Worm (Caenorhabditis elegans): ENCODE data around the gene fox-1.

Gene fox-1

DNA sequence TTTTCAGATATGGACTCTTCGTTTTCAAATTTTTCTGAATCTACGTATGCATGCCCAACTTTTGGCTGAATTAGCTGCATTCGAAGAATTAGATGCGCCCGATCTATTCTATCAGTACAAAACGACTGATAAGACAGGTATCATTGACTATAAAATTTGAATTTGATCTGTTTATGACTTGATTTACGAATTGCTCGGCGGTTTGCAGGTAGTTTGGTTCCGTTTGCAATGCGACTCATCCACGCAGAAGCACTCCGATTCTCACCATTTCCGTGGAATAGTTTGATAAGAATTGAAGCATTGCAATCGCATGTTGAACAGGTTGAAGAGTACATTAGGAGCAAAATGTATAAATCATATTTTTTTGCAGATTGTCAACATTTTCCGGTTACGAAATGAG lies 48.7 kb downstream of the fox-1 start:
- no peak for TF ChIP-seq ztf-11 (tag; optimal IDR thresholded peaks at IDR 0.05)
- no peak for TF ChIP-seq sptf-1 (tag; optimal IDR thresholded peaks at IDR 0.05)
- no peak for TF ChIP-seq elt-3 (tag; optimal IDR thresholded peaks at IDR 0.05)
- TF ChIP-seq hlh-1 (tag; optimal IDR thresholded peaks at IDR 0.05), result no peak

ce11 chrX:2409243-2409741 lies 50.4 kb downstream of the fox-1 start, which contains the start of the genes C43H6.12 and trpp-12:
C43H6.12 (plus strand) TSS chrX:2409607.
trpp-12 (plus strand) TSS chrX:2409691.
- TF ChIP-seq unc-120 (tag; optimal IDR thresholded peaks at IDR 0.05; ENCODE audit: poor library complexity, severe bottlenecking) (no peak), ham-2 (GFP tag; optimal IDR thresholded peaks at IDR 0.05) (no peak), bed-3 (GFP tag; optimal IDR thresholded peaks at IDR 0.05) (no peak), cnd-1 (tag; optimal IDR thresholded peaks at IDR 0.05) (no peak), nhr-2 (tag; optimal IDR thresholded peaks at IDR 0.05) (no peak), drap-1 (GFP tag; optimal IDR thresholded peaks at IDR 0.05) (no peak), nhr-28 (tag; optimal IDR thresholded peaks at IDR 0.05) (no peak)

- TF ChIP-seq hlh-1 (tag; optimal IDR thresholded peaks at IDR 0.05), result no peak
- TF ChIP-seq bed-3 (GFP tag; optimal IDR thresholded peaks at IDR 0.05), result no peak
- TF ChIP-seq mab-5 (tag; optimal IDR thresholded peaks at IDR 0.05), result no peak
- TF ChIP-seq ces-1 (GFP tag; optimal IDR thresholded peaks at IDR 0.05), result no peak
- no peak for TF ChIP-seq unc-120 (tag; optimal IDR thresholded peaks at IDR 0.05; ENCODE audit: poor library complexity, severe bottlenecking)
- TF ChIP-seq zip-8 (tag; optimal IDR thresholded peaks at IDR 0.05), result no peak
- TF ChIP-seq nhr-76 (tag; optimal IDR thresholded peaks at IDR 0.05), result no peak
- TF ChIP-seq nhr-28 (tag; optimal IDR thresholded peaks at IDR 0.05), result no peak
- no peak for TF ChIP-seq ham-2 (GFP tag; optimal IDR thresholded peaks at IDR 0.05)
Observed at ce11 chrX:2407167-2407566, 52.5 kb downstream of the fox-1 start, which contains the start of gene mtpn-1. mtpn-1 (plus strand) TSS chrX:2407467.

- TF ChIP-seq elt-1 (tag; optimal IDR thresholded peaks at IDR 0.05; ENCODE audit: borderline replicate concordance, insufficient read depth) (no peak), nhr-2 (tag; optimal IDR thresholded peaks at IDR 0.05) (no peak), ztf-11 (tag; optimal IDR thresholded peaks at IDR 0.05) (no peak), elt-3 (tag; optimal IDR thresholded peaks at IDR 0.05) (no peak), sem-2 (GFP tag; optimal IDR thresholded peaks at IDR 0.05) (no peak), lin-13 (tag; optimal IDR thresholded peaks at IDR 0.05) (no peak), bed-3 (GFP tag; optimal IDR thresholded peaks at IDR 0.05) (no peak), nhr-12 (tag; optimal IDR thresholded peaks at IDR 0.05) (no peak)
Observed at ce11 chrX:2403724-2404123, 56.0 kb downstream of the fox-1 start, which contains the start of gene C43H6.4. C43H6.4 (plus strand) TSS chrX:2404024.

ce11 chrX:2401883-2402282 lies 57.8 kb downstream of the fox-1 start, which contains the start of gene dhhc-9:
dhhc-9 (minus strand) TSS chrX:2402036.
- peak; percentile 17 for TF ChIP-seq unc-120 (tag; optimal IDR thresholded peaks at IDR 0.05; ENCODE audit: poor library complexity, severe bottlenecking)
- peak; percentile 31 for TF ChIP-seq pha-4 (tag; optimal IDR thresholded peaks at IDR 0.05)
- no peak for TF ChIP-seq sem-2 (GFP tag; optimal IDR thresholded peaks at IDR 0.05)
- peak; percentile 70 for TF ChIP-seq ham-2 (GFP tag; optimal IDR thresholded peaks at IDR 0.05)
- TF ChIP-seq cnd-1 (tag; optimal IDR thresholded peaks at IDR 0.05), result peak; percentile 39
- no peak for TF ChIP-seq drap-1 (GFP tag; optimal IDR thresholded peaks at IDR 0.05)
- TF ChIP-seq hlh-1 (tag; optimal IDR thresholded peaks at IDR 0.05), result no peak
- TF ChIP-seq ceh-43 (GFP tag; optimal IDR thresholded peaks at IDR 0.05), result no peak
- peak; percentile 76 for TF ChIP-seq ces-1 (GFP tag; optimal IDR thresholded peaks at IDR 0.05)
- no peak for TF ChIP-seq elt-1 (tag; optimal IDR thresholded peaks at IDR 0.05; ENCODE audit: borderline replicate concordance, insufficient read depth)
- TF ChIP-seq sptf-1 (tag; optimal IDR thresholded peaks at IDR 0.05), result peak; percentile 41
- TF ChIP-seq M03D4.4 (tag; optimal IDR thresholded peaks at IDR 0.05), result no peak
- TF ChIP-seq mls-2 (tag; optimal IDR thresholded peaks at IDR 0.05), result peak; percentile 70
- peak; percentile 14 for TF ChIP-seq mep-1 (tag; optimal IDR thresholded peaks at IDR 0.05)
- no peak for TF ChIP-seq flh-1 (GFP tag; optimal IDR thresholded peaks at IDR 0.05)
- TF ChIP-seq nhr-2 (tag; optimal IDR thresholded peaks at IDR 0.05), result peak; percentile 28
- TF ChIP-seq lsy-2 (tag; optimal IDR thresholded peaks at IDR 0.05), result no peak
- no peak for TF ChIP-seq unc-62 (GFP tag; optimal IDR thresholded peaks at IDR 0.05)
- TF ChIP-seq snpc-4 (tag; optimal IDR thresholded peaks at IDR 0.05), result no peak
- TF ChIP-seq bed-3 (GFP tag; optimal IDR thresholded peaks at IDR 0.05), result no peak
- TF ChIP-seq tbx-8 (GFP tag; optimal IDR thresholded peaks at IDR 0.05), result no peak
- no peak for TF ChIP-seq ceh-83 (GFP tag; optimal IDR thresholded peaks at IDR 0.05)
- TF ChIP-seq nhr-28 (tag; optimal IDR thresholded peaks at IDR 0.05), result no peak
- no peak for TF ChIP-seq blmp-1 (tag; optimal IDR thresholded peaks at IDR 0.05)
